Worm (Caenorhabditis elegans) whole organism, late embryonic: ENCODE results near the gene C43D7.4.

Experiments used
- C08G9.2 ChIP-seq: sonication (generic microtip); optimal IDR thresholded peaks from 2 replicates; lab custom pipeline; 2016; ENCODE audit warnings: mild to moderate bottlenecking, missing genetic modification characterization, moderate library complexity, missing compliant biosample characterization
- C38D4.7 ChIP-seq: fragments of 200-800 bp; sonication (Bioruptor generic); optimal IDR thresholded peaks from 2 replicates; lab custom pipeline; 2018; ENCODE audit warnings: mild to moderate bottlenecking, missing genetic modification characterization, moderate library complexity, missing compliant biosample characterization
- F13H6.1 ChIP-seq: sonication (generic microtip); optimal IDR thresholded peaks from 2 replicates; lab custom pipeline; 2016; ENCODE audit warnings: missing genetic modification characterization, missing compliant biosample characterization
- K02D7.2 ChIP-seq: sonication (generic microtip); optimal IDR thresholded peaks from 2 replicates; lab custom pipeline; 2017; ENCODE audit warnings: mild to moderate bottlenecking, missing genetic modification characterization, missing compliant biosample characterization
- ahr-1 ChIP-seq: sonication (generic microtip); optimal IDR thresholded peaks from 2 replicates; lab custom pipeline; 2016; ENCODE audit warnings: missing genetic modification characterization, missing compliant biosample characterization
- ceh-14 ChIP-seq: sonication (generic microtip); optimal IDR thresholded peaks from 2 replicates; lab custom pipeline; 2016; ENCODE audit warnings: missing genotype, missing genetic modification characterization, missing compliant biosample characterization
- ceh-18 ChIP-seq: sonication (generic microtip); optimal IDR thresholded peaks from 2 replicates; lab custom pipeline; 2016; ENCODE audit warnings: missing genetic modification characterization, missing compliant biosample characterization
- ceh-24 ChIP-seq: sonication (generic microtip); optimal IDR thresholded peaks from 2 replicates; lab custom pipeline; 2016; ENCODE audit warnings: mild to moderate bottlenecking, missing genetic modification characterization, missing compliant biosample characterization
- ceh-30 ChIP-seq: fragments of 150-350 bp; optimal IDR thresholded peaks from 2 replicates; lab custom pipeline; 2014; ENCODE audit warnings: missing biosample characterization, missing genetic modification characterization
- ceh-34 ChIP-seq: sonication (generic microtip); optimal IDR thresholded peaks from 2 replicates; lab custom pipeline; 2016; ENCODE audit warnings: mild to moderate bottlenecking, missing genetic modification characterization, missing compliant biosample characterization
- ceh-45 ChIP-seq: fragments of 200-800 bp; sonication (Bioruptor generic); IDR thresholded peaks from 2 replicates; pipeline ENCODE4 v1.3.6; 2022; ENCODE audit warnings: missing genetic modification reagents, missing genetic modification characterization, missing compliant biosample characterization
- che-1 ChIP-seq: sonication (generic microtip); optimal IDR thresholded peaks from 2 replicates; lab custom pipeline; 2016; ENCODE audit warnings: mild to moderate bottlenecking, missing genetic modification characterization, missing compliant biosample characterization
- dmd-4 ChIP-seq: sonication (generic microtip); optimal IDR thresholded peaks from 2 replicates; lab custom pipeline; 2016; ENCODE audit warnings: borderline replicate concordance, missing genetic modification characterization, missing compliant biosample characterization
- dve-1 ChIP-seq: sonication (generic microtip); optimal IDR thresholded peaks from 2 replicates; lab custom pipeline; 2017; ENCODE audit warnings: antibody characterized with exemption, mild to moderate bottlenecking, missing genetic modification characterization, missing compliant biosample characterization
- ets-4 ChIP-seq: sonication (generic microtip); optimal IDR thresholded peaks from 2 replicates; lab custom pipeline; 2016; ENCODE audit warnings: missing genetic modification characterization, missing compliant biosample characterization
- eyg-1 ChIP-seq: sonication (generic microtip); optimal IDR thresholded peaks from 2 replicates; lab custom pipeline; 2016; ENCODE audit warnings: missing genotype, missing genetic modification characterization, missing compliant biosample characterization
- fkh-10 ChIP-seq: fragments of 150-350 bp; optimal IDR thresholded peaks from 2 replicates; lab custom pipeline; 2014; ENCODE audit warnings: missing biosample characterization, missing genetic modification reagents, missing genetic modification characterization
- fkh-6 ChIP-seq: sonication (generic microtip); optimal IDR thresholded peaks from 2 replicates; lab custom pipeline; 2016; ENCODE audit warnings: missing genetic modification characterization, missing compliant biosample characterization
- hlh-15 ChIP-seq: sonication (generic microtip); optimal IDR thresholded peaks from 2 replicates; lab custom pipeline; 2016; ENCODE audit warnings: missing genetic modification characterization, missing compliant biosample characterization
- hlh-30 ChIP-seq: sonication (generic microtip); optimal IDR thresholded peaks from 2 replicates; lab custom pipeline; 2017; ENCODE audit warnings: antibody characterized with exemption, missing genetic modification characterization, missing compliant biosample characterization; ENCODE audit not compliant: insufficient read depth
- hlh-6 ChIP-seq: sonication (generic microtip); optimal IDR thresholded peaks from 2 replicates; lab custom pipeline; 2016; ENCODE audit warnings: missing genotype, missing genetic modification characterization, missing compliant biosample characterization
- hlh-8 ChIP-seq: sonication (generic microtip); optimal IDR thresholded peaks from 2 replicates; lab custom pipeline; 2016; ENCODE audit warnings: missing genotype, missing genetic modification characterization, missing compliant biosample characterization
- nhr-11 ChIP-seq: fragments of 150-350 bp; optimal IDR thresholded peaks from 2 replicates; lab custom pipeline; 2014; ENCODE audit warnings: missing biosample characterization, missing genetic modification characterization
- nhr-232 ChIP-seq: sonication (generic microtip); optimal IDR thresholded peaks from 2 replicates; lab custom pipeline; 2016; ENCODE audit warnings: missing genetic modification characterization, missing compliant biosample characterization
- npax-4 ChIP-seq: sonication (generic microtip); optimal IDR thresholded peaks from 2 replicates; lab custom pipeline; 2016; ENCODE audit warnings: missing genetic modification characterization, missing compliant biosample characterization
- odd-2 ChIP-seq: sonication (generic microtip); optimal IDR thresholded peaks from 2 replicates; lab custom pipeline; 2017; ENCODE audit warnings: antibody characterized with exemption, mild to moderate bottlenecking, missing genetic modification characterization, missing compliant biosample characterization
- pag-3 ChIP-seq: sonication (generic microtip); optimal IDR thresholded peaks from 2 replicates; lab custom pipeline; 2016; ENCODE audit warnings: missing compliant biosample characterization, missing genetic modification characterization, borderline replicate concordance
- pax-1 ChIP-seq: fragments of 150-350 bp; optimal IDR thresholded peaks from 2 replicates; lab custom pipeline; 2014; ENCODE audit warnings: missing biosample characterization, missing genetic modification characterization
- pha-4 ChIP-seq: fragments of 150-350 bp; optimal IDR thresholded peaks from 2 replicates; lab custom pipeline; 2018; ENCODE audit warnings: missing biosample characterization, missing genetic modification reagents, missing genetic modification characterization
- pqm-1 ChIP-seq: sonication (generic microtip); optimal IDR thresholded peaks from 2 replicates; lab custom pipeline; 2016; ENCODE audit warnings: missing genetic modification characterization, missing compliant biosample characterization
- pros-1 ChIP-seq: fragments of 150-350 bp; optimal IDR thresholded peaks from 2 replicates; lab custom pipeline; 2014; ENCODE audit warnings: missing biosample characterization, missing genetic modification reagents, missing genetic modification characterization
- rnt-1 ChIP-seq: sonication (generic microtip); optimal IDR thresholded peaks from 2 replicates; lab custom pipeline; 2016; ENCODE audit warnings: missing genetic modification characterization, missing compliant biosample characterization
- sdc-2 ChIP-seq: sonication (generic microtip); optimal IDR thresholded peaks from 2 replicates; lab custom pipeline; 2016; ENCODE audit warnings: missing genotype, missing genetic modification characterization, missing compliant biosample characterization
- syd-9 ChIP-seq: sonication (generic microtip); optimal IDR thresholded peaks from 2 replicates; lab custom pipeline; 2016; ENCODE audit warnings: mild to moderate bottlenecking, missing genetic modification characterization, moderate library complexity, missing compliant biosample characterization
- tbx-2 ChIP-seq: sonication (generic microtip); optimal IDR thresholded peaks from 2 replicates; lab custom pipeline; 2016; ENCODE audit warnings: missing genetic modification characterization, missing compliant biosample characterization
- tbx-7 ChIP-seq: sonication (generic microtip); optimal IDR thresholded peaks from 2 replicates; lab custom pipeline; 2016; ENCODE audit warnings: missing genotype, missing genetic modification characterization, missing compliant biosample characterization
- ttx-3 ChIP-seq: sonication (generic microtip); optimal IDR thresholded peaks from 2 replicates; lab custom pipeline; 2016; ENCODE audit warnings: missing genetic modification reagents, missing genetic modification characterization, missing compliant biosample characterization
- unc-55 ChIP-seq: sonication (generic microtip); optimal IDR thresholded peaks from 2 replicates; lab custom pipeline; 2017; ENCODE audit warnings: missing biosample characterization, missing genetic modification reagents, missing genetic modification characterization
- unc-86 ChIP-seq: sonication (generic microtip); optimal IDR thresholded peaks from 2 replicates; lab custom pipeline; 2016; ENCODE audit warnings: missing genetic modification characterization, missing compliant biosample characterization
- zip-5 ChIP-seq: sonication (generic microtip); optimal IDR thresholded peaks from 2 replicates; lab custom pipeline; 2016; ENCODE audit warnings: missing genetic modification characterization, missing compliant biosample characterization
- ztf-16 ChIP-seq: sonication (generic microtip); optimal IDR thresholded peaks from 2 replicates; lab custom pipeline; 2017; ENCODE audit warnings: missing genetic modification characterization, missing compliant biosample characterization

Gene C43D7.4

ce11 chrV:19322387-19322786 lies at the start of gene C43D7.4:
TSS of gene C43D7.4 (minus strand) at chrV:19322487.
- no peak for TF ChIP-seq dmd-4 (tag; lab: Kevin White, UChicago)
- no peak for TF ChIP-seq tbx-7 (tag; lab: Kevin White, UChicago)
- no peak for TF ChIP-seq C38D4.7
- TF ChIP-seq hlh-6 (tag; lab: Kevin White, UChicago): no peak
- TF ChIP-seq npax-4: no peak
- no peak for TF ChIP-seq pqm-1 (tag; lab: Kevin White, UChicago)
- TF ChIP-seq fkh-6 (tag; lab: Kevin White, UChicago): no peak
- TF ChIP-seq dve-1: no peak
- TF ChIP-seq sdc-2 (tag; lab: Kevin White, UChicago): no peak
- no peak for TF ChIP-seq K02D7.2 (tag; lab: Kevin White, UChicago)
- TF ChIP-seq unc-86 (tag; lab: Kevin White, UChicago): no peak
- no peak for TF ChIP-seq ceh-34 (tag; lab: Kevin White, UChicago)
- no peak for TF ChIP-seq unc-55
- no peak for TF ChIP-seq hlh-15

DNA sequence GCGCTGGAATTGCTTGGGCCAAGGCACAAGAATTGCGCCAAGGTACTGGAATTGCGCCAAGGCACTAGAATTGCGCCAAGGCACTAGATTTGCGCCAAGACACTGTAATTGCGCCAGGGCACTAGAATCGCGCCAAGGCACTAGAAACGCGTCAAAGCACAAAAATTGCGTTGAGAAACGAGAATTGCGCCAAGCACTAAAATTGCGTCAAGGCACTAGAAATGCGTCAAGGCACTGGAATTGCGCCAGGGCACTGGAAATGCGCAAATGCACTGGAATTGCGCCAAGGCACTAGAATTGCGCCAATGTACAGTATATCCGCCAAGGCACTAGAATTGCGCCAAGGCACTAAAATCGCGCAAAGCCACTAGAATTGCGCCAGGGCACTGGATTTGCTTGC lies 49.5 kb upstream of the C43D7.4 start:
- TF ChIP-seq C08G9.2 (tag; lab: Kevin White, UChicago) (no peak), pag-3 (tag; lab: Kevin White, UChicago) (peak; percentile 54), syd-9 (tag; lab: Kevin White, UChicago) (no peak), ceh-24 (tag; lab: Kevin White, UChicago) (peak; percentile 10)

- TF ChIP-seq ceh-24 (tag; lab: Kevin White, UChicago) (no peak), hlh-30 (no peak), pros-1 (no peak), F13H6.1 (tag; lab: Kevin White, UChicago) (no peak), fkh-6 (tag; lab: Kevin White, UChicago) (no peak), nhr-232 (tag; lab: Kevin White, UChicago) (no peak), npax-4 (no peak), ets-4 (tag; lab: Kevin White, UChicago) (no peak), K02D7.2 (tag; lab: Kevin White, UChicago) (no peak), pax-1 (tag; lab: Kevin White, UChicago) (no peak), eyg-1 (tag; lab: Kevin White, UChicago) (no peak), odd-2 (no peak), unc-86 (tag; lab: Kevin White, UChicago) (no peak), zip-5 (no peak), nhr-11 (no peak), hlh-6 (tag; lab: Kevin White, UChicago) (no peak), ceh-14 (tag; lab: Kevin White, UChicago) (no peak)
- TF ChIP-seq, all 69 proteins: peak for 0
These were observed 49.0 kb upstream of the C43D7.4 start, which contains the start of gene Y43F8A.2 for ce11 chrV:19371253-19371652. TSS of gene Y43F8A.2 (plus strand) at chrV:19371553.

- no peak for TF ChIP-seq rnt-1 (tag; lab: Kevin White, UChicago)
- no peak for TF ChIP-seq pha-4 (tag; lab: Kevin White, UChicago)
- no peak for TF ChIP-seq unc-55
- no peak for TF ChIP-seq ceh-34 (tag; lab: Kevin White, UChicago)
- no peak for TF ChIP-seq ztf-16
- TF ChIP-seq, all 69 proteins: peak for 0
These were observed 47.9 kb upstream of the C43D7.4 start, which contains the start of gene Y43F8A.1 for ce11 chrV:19370189-19370588. TSS of gene Y43F8A.1 (plus strand) at chrV:19370489.

DNA sequence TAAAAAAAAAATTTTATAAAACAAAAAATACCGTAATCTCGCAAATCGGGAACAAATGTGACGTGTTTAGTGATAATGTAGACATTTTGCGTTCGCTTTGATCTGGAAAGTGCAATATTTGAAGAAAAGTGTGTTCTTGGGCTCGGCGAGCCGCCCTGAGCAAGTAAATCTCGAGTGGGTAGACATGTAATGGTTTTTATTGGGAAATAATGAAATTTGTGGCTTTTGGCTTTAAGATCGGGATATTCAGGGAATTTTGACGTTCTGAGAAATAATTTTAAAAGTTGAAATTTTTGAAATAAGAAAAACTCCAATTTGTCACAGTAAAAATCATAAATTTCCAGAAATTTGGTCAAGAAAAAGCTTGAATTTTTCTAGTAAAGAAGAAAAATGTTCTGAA lies 40.3 kb upstream of the C43D7.4 start, which contains the start of gene C14B4.2:
Gene C14B4.2 (minus strand): TSS at position 101 of the 400 bp plus-strand sequence.
- TF ChIP-seq tbx-2 (tag; lab: Kevin White, UChicago): no peak
- no peak for TF ChIP-seq che-1 (tag; lab: Kevin White, UChicago)
- TF ChIP-seq ttx-3 (tag; lab: Kevin White, UChicago): no peak
- no peak for TF ChIP-seq nhr-232 (tag; lab: Kevin White, UChicago)
- TF ChIP-seq ahr-1: no peak
- TF ChIP-seq ceh-14 (tag; lab: Kevin White, UChicago): no peak
- no peak for TF ChIP-seq fkh-10
- TF ChIP-seq odd-2: no peak
- TF ChIP-seq ceh-30 (tag; lab: Kevin White, UChicago): no peak
- TF ChIP-seq ztf-16: no peak
- TF ChIP-seq tbx-7 (tag; lab: Kevin White, UChicago): no peak
- no peak for TF ChIP-seq zip-5
- no peak for TF ChIP-seq dmd-4 (tag; lab: Kevin White, UChicago)
- no peak for TF ChIP-seq unc-55
- TF ChIP-seq hlh-8: no peak
- TF ChIP-seq dve-1: no peak
- TF ChIP-seq ceh-45: no peak
- no peak for TF ChIP-seq C08G9.2 (tag; lab: Kevin White, UChicago)
- no peak for TF ChIP-seq ceh-18 (tag; lab: Kevin White, UChicago)
